Fruit fly (Drosophila melanogaster) Kc167 (cell line): ENCODE results near the gene CG13784.

ENCODE experiments used
- h ChIP-seq: fragments of >200 bp; optimal IDR thresholded peaks from 3 replicates; lab custom pipeline; 2018; ENCODE audit warnings: missing external identifiers
- psq ChIP-seq: fragments of >200 bp; optimal IDR thresholded peaks from 2 replicates; lab custom pipeline; 2017; ENCODE audit warnings: missing external identifiers

DNA sequence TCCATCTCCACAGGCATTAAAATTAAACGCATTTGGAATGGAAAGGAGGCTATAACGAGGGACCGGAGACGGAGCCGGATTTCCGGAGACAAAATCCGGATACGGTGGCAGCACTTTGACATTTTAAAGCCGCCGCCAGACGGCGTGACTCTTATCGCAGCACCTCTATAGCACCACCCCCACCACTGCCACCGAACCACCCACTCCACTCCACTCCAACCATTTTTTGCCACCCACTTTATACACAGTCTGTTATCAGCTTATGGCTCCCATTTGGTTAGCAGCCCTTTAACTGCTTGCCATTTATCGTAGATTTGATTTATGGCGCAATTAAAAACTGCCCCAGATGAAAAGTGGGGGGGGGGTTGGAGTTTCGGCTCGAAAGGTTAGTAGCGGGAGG lies 50.8 kb downstream of the CG13784 start:
- no peak for TF ChIP-seq h (lab: Kevin White, UChicago)
- no peak for TF ChIP-seq psq (lab: Kevin White, UChicago)
